Worm (Caenorhabditis elegans): ENCODE results near the gene sra-30.

- no peak for TF ChIP-seq nhr-237 (tag; optimal IDR thresholded peaks at IDR 0.05)
- no peak for TF ChIP-seq lin-39 (tag; optimal IDR thresholded peaks at IDR 0.05)
These were observed at the start of gene sra-30 for ce11 chrIV:15202923-15203322.

Measured in whole organism, L3 larva.